Fruit fly (Drosophila melanogaster): ENCODE measurements around the gene CG15638.

CG15638 gene

DNA sequence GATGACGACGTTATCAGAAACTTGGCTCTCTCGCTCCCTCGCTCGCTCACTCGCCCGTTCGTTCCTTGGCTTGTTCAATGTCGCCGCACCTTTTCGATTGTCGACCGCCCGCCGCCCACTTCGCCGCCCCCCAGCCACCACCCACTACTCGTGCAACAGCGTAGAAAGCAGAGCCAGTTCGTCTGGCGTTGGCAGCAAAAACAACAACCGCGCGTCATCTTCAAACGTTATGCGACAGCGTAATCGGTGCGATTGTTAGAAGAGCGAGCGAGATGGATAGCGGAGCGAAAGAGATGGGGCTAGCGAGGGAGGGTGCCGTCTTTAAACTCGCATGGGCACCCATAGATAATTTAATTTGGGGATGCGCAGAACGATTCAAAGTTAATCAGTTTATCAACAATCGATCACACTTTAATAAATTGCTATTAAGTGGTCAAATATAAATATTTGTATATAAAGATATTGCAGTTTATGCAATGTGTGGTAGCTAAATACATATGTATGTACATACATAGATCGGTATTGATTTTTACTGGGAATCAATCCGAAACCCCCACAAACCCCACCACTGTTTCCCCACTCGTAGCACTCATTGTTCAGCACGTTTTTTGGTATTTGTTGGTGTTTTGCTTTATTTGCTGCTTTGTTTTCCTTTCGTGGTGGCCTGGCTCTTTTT lies 21.2 kb downstream of the CG15638 start (continued):
- no peak for TF ChIP-seq jim (GFP tag; optimal IDR thresholded peaks at IDR 0.05)
- TF ChIP-seq Dif (GFP tag; optimal IDR thresholded peaks at IDR 0.05; ENCODE audit: partially characterized antibody): peak; percentile 42
- peak; percentile 91 for TF ChIP-seq Sp1 (GFP tag; optimal IDR thresholded peaks at IDR 0.05)
- peak; percentile 83 for TF ChIP-seq Hnf4 (GFP tag; optimal IDR thresholded peaks at IDR 0.05)
- TF ChIP-seq CG9705 (GFP tag; optimal IDR thresholded peaks at IDR 0.05): peak; percentile 48
- no peak for TF ChIP-seq Hr83 (GFP tag; optimal IDR thresholded peaks at IDR 0.05; ENCODE audit: poor library complexity, severe bottlenecking)
- peak; percentile 29 for TF ChIP-seq woc (GFP tag; optimal IDR thresholded peaks at IDR 0.05)
- TF ChIP-seq CG32264 (GFP tag; optimal IDR thresholded peaks at IDR 0.05): peak; percentile 56
- TF ChIP-seq Dfd (GFP tag; optimal IDR thresholded peaks at IDR 0.05): no peak
- TF ChIP-seq dmrt93B (GFP tag; optimal IDR thresholded peaks at IDR 0.05): peak; percentile 88
- peak; percentile 91 for TF ChIP-seq psq (GFP tag; optimal IDR thresholded peaks at IDR 0.05)
- TF ChIP-seq sage (GFP tag; optimal IDR thresholded peaks at IDR 0.05): peak; percentile 32
- TF ChIP-seq Rel (GFP tag; optimal IDR thresholded peaks at IDR 0.05): peak; percentile 11
- peak; percentile 61 for TF ChIP-seq Rel (tag; optimal IDR thresholded peaks at IDR 0.05)
- TF ChIP-seq lola (GFP tag; optimal IDR thresholded peaks at IDR 0.05): no peak
- peak; percentile 83 for TF ChIP-seq tai (GFP tag; optimal IDR thresholded peaks at IDR 0.05)

DNA sequence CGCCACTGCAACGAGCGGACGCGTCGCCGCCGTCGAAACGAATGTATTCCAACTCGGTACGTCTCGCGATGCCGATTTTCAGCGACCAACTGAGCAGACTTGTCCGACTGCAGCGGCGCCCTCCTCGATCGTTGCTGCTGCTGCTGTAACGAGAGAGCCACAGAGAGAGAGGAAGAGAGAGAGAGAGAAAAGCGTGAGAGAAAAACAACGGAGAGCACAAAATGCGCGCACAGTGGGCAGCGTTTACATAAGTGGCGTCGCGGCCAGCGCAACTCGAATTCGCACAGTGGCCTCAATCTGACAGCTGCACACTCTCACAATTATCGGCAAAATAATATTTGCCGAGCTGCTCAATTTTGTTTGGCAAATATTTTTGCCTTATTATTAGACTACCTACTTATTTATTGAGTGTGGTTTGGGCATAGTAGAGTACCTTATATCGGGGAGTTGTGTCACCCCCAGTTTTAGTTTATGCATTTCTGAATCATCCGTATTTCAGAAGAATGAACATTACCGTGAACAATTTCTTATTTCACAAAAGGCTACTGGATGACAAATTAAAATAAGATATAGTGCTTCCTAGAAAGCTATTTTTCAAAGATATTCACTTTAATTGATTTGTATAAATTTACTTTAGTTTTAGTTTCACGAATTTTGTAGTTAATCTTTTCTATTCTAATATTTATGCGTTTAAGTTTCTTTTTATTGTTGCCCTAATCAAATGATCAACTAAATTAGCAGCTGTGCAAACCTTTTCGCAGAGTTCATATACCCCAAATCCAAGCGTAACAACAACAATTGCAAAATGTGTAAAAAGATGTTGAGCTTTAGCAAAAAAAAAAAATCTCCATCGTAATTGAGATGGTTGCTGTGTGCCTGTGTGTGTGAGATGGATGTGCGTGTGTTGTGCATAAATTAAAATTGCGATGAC lies 22.0 kb downstream of the CG15638 start:
- no peak for TF ChIP-seq Abd-B (GFP tag; optimal IDR thresholded peaks at IDR 0.05)
- TF ChIP-seq fru (GFP tag; optimal IDR thresholded peaks at IDR 0.05): peak; percentile 64
- peak; percentile 21 for TF ChIP-seq CG9705 (GFP tag; optimal IDR thresholded peaks at IDR 0.05)
- TF ChIP-seq br (GFP tag; optimal IDR thresholded peaks at IDR 0.05): peak; percentile 66
- no peak for TF ChIP-seq Hr78 (GFP tag; optimal IDR thresholded peaks at IDR 0.05)
- TF ChIP-seq sage (GFP tag; optimal IDR thresholded peaks at IDR 0.05): peak; percentile 42
- no peak for TF ChIP-seq Mio (GFP tag; optimal IDR thresholded peaks at IDR 0.05)
- peak; percentile 26 for TF ChIP-seq tai (GFP tag; optimal IDR thresholded peaks at IDR 0.05)
- peak; percentile 52 for TF ChIP-seq brk (GFP tag; optimal IDR thresholded peaks at IDR 0.05)
- TF ChIP-seq HLH106 (tag; optimal IDR thresholded peaks at IDR 0.05): peak; percentile 74
- peak; percentile 65 for TF ChIP-seq OdsH (GFP tag; optimal IDR thresholded peaks at IDR 0.05)
- no peak for TF ChIP-seq Jra (GFP tag; optimal IDR thresholded peaks at IDR 0.05)
- TF ChIP-seq pan (optimal IDR thresholded peaks at IDR 0.05): no peak
- peak; percentile 59 for TF ChIP-seq Sp1 (GFP tag; optimal IDR thresholded peaks at IDR 0.05)
- TF ChIP-seq woc (GFP tag; optimal IDR thresholded peaks at IDR 0.05): peak; percentile 87
- peak; percentile 51 for TF ChIP-seq psq (GFP tag; optimal IDR thresholded peaks at IDR 0.05)
- peak; percentile 69 for TF ChIP-seq ey (GFP tag; optimal IDR thresholded peaks at IDR 0.05)
- TF ChIP-seq lola (GFP tag; optimal IDR thresholded peaks at IDR 0.05): no peak
- no peak for TF ChIP-seq N (GFP tag; optimal IDR thresholded peaks at IDR 0.05)
- peak; percentile 61 for TF ChIP-seq dmrt93B (GFP tag; optimal IDR thresholded peaks at IDR 0.05)
- peak; percentile 75 for TF ChIP-seq Hnf4 (GFP tag; optimal IDR thresholded peaks at IDR 0.05)
- no peak for TF ChIP-seq usp (GFP tag; optimal IDR thresholded peaks at IDR 0.05)
- no peak for TF ChIP-seq dsf (GFP tag; optimal IDR thresholded peaks at IDR 0.05; ENCODE audit: borderline replicate concordance)
- peak; percentile 24 for TF ChIP-seq h (GFP tag; optimal IDR thresholded peaks at IDR 0.05)
- peak; percentile 100 for TF ChIP-seq Dif (GFP tag; optimal IDR thresholded peaks at IDR 0.05; ENCODE audit: partially characterized antibody)
- TF ChIP-seq dl (GFP tag; optimal IDR thresholded peaks at IDR 0.05; ENCODE audit: insufficient read depth in 1 of 2, partially characterized antibody in 2 of 2): peak; percentile 98 to 99
- TF ChIP-seq CrebA (GFP tag; optimal IDR thresholded peaks at IDR 0.05; ENCODE audit: borderline replicate concordance): peak; percentile 11
- TF ChIP-seq Myc (optimal IDR thresholded peaks at IDR 0.05): no peak
- peak; percentile 58 for TF ChIP-seq Hr83 (GFP tag; optimal IDR thresholded peaks at IDR 0.05; ENCODE audit: poor library complexity, severe bottlenecking)
- no peak for TF ChIP-seq Dfd (GFP tag; optimal IDR thresholded peaks at IDR 0.05)
- TF ChIP-seq Rel (GFP tag; optimal IDR thresholded peaks at IDR 0.05): no peak
- TF ChIP-seq Rel (tag; optimal IDR thresholded peaks at IDR 0.05): no peak
- TF ChIP-seq sv (GFP tag; optimal IDR thresholded peaks at IDR 0.05): peak; percentile 74
- peak in 1 of 2 experiments; percentile 75 for TF ChIP-seq foxo (GFP tag; optimal IDR thresholded peaks at IDR 0.05)
- TF ChIP-seq CG32264 (GFP tag; optimal IDR thresholded peaks at IDR 0.05): peak; percentile 31
- TF ChIP-seq jim (GFP tag; optimal IDR thresholded peaks at IDR 0.05): peak; percentile 75
- peak; percentile 67 for TF ChIP-seq rgr (GFP tag; optimal IDR thresholded peaks at IDR 0.05)
- TF ChIP-seq GATAd (GFP tag; optimal IDR thresholded peaks at IDR 0.05): no peak
- TF ChIP-seq Vsx2 (GFP tag; optimal IDR thresholded peaks at IDR 0.05; ENCODE audit: partially characterized antibody): peak; percentile 97
